Fruit fly (Drosophila melanogaster) S2 (cell line): ENCODE data around the gene CG5665.

Experiments used
- CG8478 ChIP-seq: fragments of >200 bp; optimal IDR thresholded peaks from 2 replicates; lab custom pipeline; 2018
- CTCF ChIP-seq, 2 experiments: fragments of >200 bp; optimal IDR thresholded peaks; 2 replicates each; lab custom pipeline; 2018

DNA sequence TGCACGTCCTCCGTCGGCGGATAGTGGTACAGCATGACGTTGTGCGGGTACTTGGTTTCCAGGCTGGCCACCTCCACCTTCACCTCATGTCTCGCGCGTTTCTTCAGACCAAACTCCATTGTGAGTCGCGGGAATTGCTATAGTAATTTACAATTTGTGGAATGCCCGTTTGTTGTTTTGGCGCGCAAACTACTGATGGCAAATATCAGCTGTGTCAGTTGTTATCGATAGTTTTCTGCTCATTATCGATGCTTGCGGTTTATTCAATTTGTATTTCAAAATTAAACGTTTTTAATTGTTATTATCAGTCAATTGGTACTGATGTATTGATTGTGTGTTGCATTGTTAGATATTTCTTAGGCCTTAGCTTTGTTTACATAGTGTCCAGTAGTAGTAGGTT is 3.1 kb downstream of the CG5665 start, which contains the start of gene Prim2:
- TF ChIP-seq CG8478 (lab: Kevin White, UChicago) (no peak), CTCF (optimal IDR thresholded peaks at IDR 0.05; lab: Kevin White, UChicago) (no peak)
